Fruit fly (Drosophila melanogaster) whole organism, embryonic: Measurements from ENCODE around the gene UBL3.

ENCODE experiments used
- BEAF-32 ChIP-seq: fragments of 200-800 bp; sonication (Bioruptor generic); optimal IDR thresholded peaks from 3 replicates; lab custom pipeline; 2017; ENCODE audit warnings: missing biosample characterization, missing genetic modification characterization, mild to moderate bottlenecking, moderate library complexity, missing genetic modification reagents
- CG10267 ChIP-seq: fragments of 200-800 bp; sonication (Bioruptor generic); optimal IDR thresholded peaks from 2 replicates; lab custom pipeline; 2018; ENCODE audit warnings: missing biosample characterization, mild to moderate bottlenecking, missing genetic modification characterization, moderate library complexity
- CG11093 ChIP-seq: fragments of 200-800 bp; sonication (Bioruptor generic); IDR thresholded peaks from 3 replicates; pipeline ENCODE4 v1.3.6; 2022; ENCODE audit warnings: missing biosample characterization, missing genetic modification characterization
- CG12942 ChIP-seq: fragments of 200-800 bp; sonication (Bioruptor generic); optimal IDR thresholded peaks from 3 replicates; lab custom pipeline; 2016; ENCODE audit warnings: missing biosample characterization, missing genetic modification characterization
- CG14667 ChIP-seq: fragments of 200-800 bp; sonication (Bioruptor generic); IDR thresholded peaks from 2 replicates; pipeline ENCODE4 v1.3.6; 2022; ENCODE audit warnings: missing biosample characterization, missing genetic modification characterization
- CG1602 ChIP-seq: fragments of 200-800 bp; sonication (Bioruptor generic); optimal IDR thresholded peaks from 3 replicates; lab custom pipeline; 2016; ENCODE audit warnings: missing biosample characterization, missing genetic modification characterization
- CG16779 ChIP-seq: fragments of 200-800 bp; sonication (Bioruptor generic); IDR thresholded peaks from 2 replicates; pipeline ENCODE4 v1.3.6; 2022; ENCODE audit warnings: missing biosample characterization, missing genetic modification characterization
- CG18619 ChIP-seq: fragments of 200-800 bp; sonication (Bioruptor generic); optimal IDR thresholded peaks from 3 replicates; lab custom pipeline; 2017; ENCODE audit warnings: missing biosample characterization, mild to moderate bottlenecking, missing genetic modification characterization
- CG2875 ChIP-seq: fragments of 200-800 bp; sonication (Bioruptor generic); optimal IDR thresholded peaks from 2 replicates; lab custom pipeline; 2017; ENCODE audit warnings: missing biosample characterization, mild to moderate bottlenecking, missing genetic modification characterization, missing genetic modification reagents
- CG30431 ChIP-seq: fragments of 200-800 bp; sonication (Bioruptor generic); optimal IDR thresholded peaks from 2 replicates; lab custom pipeline; 2017; ENCODE audit warnings: missing biosample characterization, missing genetic modification characterization
- CG33213 ChIP-seq: fragments of 200-800 bp; sonication (Bioruptor generic); optimal IDR thresholded peaks from 3 replicates; lab custom pipeline; 2016; ENCODE audit warnings: missing biosample characterization, missing genetic modification characterization
- CG4282 ChIP-seq: fragments of 200-800 bp; sonication (Bioruptor generic); optimal IDR thresholded peaks from 2 replicates; lab custom pipeline; 2016; ENCODE audit warnings: missing biosample characterization, missing genetic modification characterization
- CG9609 ChIP-seq: fragments of 200-800 bp; sonication (Bioruptor generic); optimal IDR thresholded peaks from 3 replicates; lab custom pipeline; 2016; ENCODE audit warnings: missing biosample characterization, missing genetic modification characterization
- CG9797 ChIP-seq: fragments of 200-800 bp; sonication (Bioruptor generic); optimal IDR thresholded peaks from 3 replicates; lab custom pipeline; 2018; ENCODE audit warnings: missing biosample characterization, mild to moderate bottlenecking, missing genetic modification characterization
- CHES-1-like ChIP-seq: fragments of 200-800 bp; sonication (Bioruptor generic); optimal IDR thresholded peaks from 2 replicates; lab custom pipeline; 2016; ENCODE audit warnings: missing biosample characterization, missing genetic modification characterization
- Dll ChIP-seq: fragments of 200-800 bp; sonication (Bioruptor generic); IDR thresholded peaks from 4 replicates; pipeline ENCODE4 v1.3.6; 2022; ENCODE audit warnings: missing biosample characterization, missing genetic modification characterization; ENCODE audit not compliant: partially characterized antibody
- Doc2 ChIP-seq: fragments of 200-800 bp; sonication (Bioruptor generic); IDR thresholded peaks from 2 replicates; pipeline ENCODE4 v1.3.6; 2022; ENCODE audit warnings: missing biosample characterization, missing genetic modification characterization
- H15 ChIP-seq: fragments of 200-800 bp; sonication (Bioruptor generic); IDR thresholded peaks from 3 replicates; pipeline ENCODE4 v1.3.6; 2022; ENCODE audit warnings: missing biosample characterization, missing genetic modification characterization
- HLH54F ChIP-seq: fragments of 200-800 bp; sonication (Bioruptor generic); optimal IDR thresholded peaks from 3 replicates; lab custom pipeline; 2016; ENCODE audit warnings: missing biosample characterization, missing genetic modification characterization
- Hmx ChIP-seq: fragments of 200-800 bp; sonication (Bioruptor generic); optimal IDR thresholded peaks from 2 replicates; lab custom pipeline; 2016; ENCODE audit warnings: missing biosample characterization, missing genetic modification characterization
- Jarid2 ChIP-seq: fragments of 200-800 bp; sonication (Bioruptor generic); optimal IDR thresholded peaks from 3 replicates; lab custom pipeline; 2017; ENCODE audit warnings: mild to moderate bottlenecking, missing biosample characterization, missing genetic modification reagents, missing genetic modification characterization
- Kr ChIP-seq: fragments of 200-800 bp; sonication (Bioruptor generic); optimal IDR thresholded peaks from 2 replicates; lab custom pipeline; 2017; ENCODE audit warnings: missing biosample characterization, mild to moderate bottlenecking, missing genetic modification characterization
- Lpt ChIP-seq: fragments of >200 bp; optimal IDR thresholded peaks from 2 replicates; lab custom pipeline; 2018; ENCODE audit warnings: missing biosample characterization, missing genetic modification characterization
- Med ChIP-seq: fragments of 200-800 bp; sonication (Bioruptor generic); peaks from one replicate; lab custom pipeline; 2016; ENCODE audit warnings: missing biosample characterization, missing genetic modification characterization, mild to moderate bottlenecking, inconsistent platforms, moderate library complexity
- NK7.1 ChIP-seq: fragments of 200-800 bp; sonication (Bioruptor generic); optimal IDR thresholded peaks from 3 replicates; lab custom pipeline; 2016; ENCODE audit warnings: missing biosample characterization, missing genetic modification characterization
- Oli ChIP-seq: fragments of 200-800 bp; sonication (Bioruptor generic); optimal IDR thresholded peaks from 2 replicates; lab custom pipeline; 2018; ENCODE audit warnings: missing biosample characterization, mild to moderate bottlenecking, missing genetic modification characterization, moderate library complexity
- Rfx ChIP-seq: fragments of 200-800 bp; sonication (Bioruptor generic); IDR thresholded peaks from 2 replicates; pipeline ENCODE4 v1.3.6; 2022; ENCODE audit warnings: missing biosample characterization, missing genetic modification characterization
- Side ChIP-seq: fragments of 200-800 bp; sonication (Bioruptor generic); optimal IDR thresholded peaks from 2 replicates; lab custom pipeline; 2016; ENCODE audit warnings: missing biosample characterization, missing genetic modification characterization
- Sry-δ ChIP-seq: fragments of 200-800 bp; sonication (Bioruptor generic); optimal IDR thresholded peaks from 2 replicates; lab custom pipeline; 2016; ENCODE audit warnings: missing biosample characterization, missing genetic modification characterization
- Trl ChIP-seq, 3 experiments: fragments of >200 bp in 2 of 3; fragments of 200-800 bp in 1 of 3; sonication (Bioruptor generic) in 1 of 3; optimal IDR thresholded peaks; 2 replicates in 1 of 3; 3 replicates in 2 of 3; lab custom pipeline; 2016 to 2017; ENCODE audit warnings: missing biosample characterization in 1 of 3, missing genetic modification characterization in 1 of 3
- chinmo ChIP-seq: fragments of 200-800 bp; sonication (Bioruptor generic); IDR thresholded peaks from 4 replicates; pipeline ENCODE4 v1.3.6; 2022; ENCODE audit warnings: missing biosample characterization, missing genetic modification characterization; ENCODE audit not compliant: partially characterized antibody
- chm ChIP-seq: fragments of 200-800 bp; sonication (Bioruptor generic); IDR thresholded peaks from 2 replicates; pipeline ENCODE4 v1.3.6; 2022; ENCODE audit warnings: missing biosample characterization, missing genetic modification characterization
- crol ChIP-seq: fragments of 200-800 bp; sonication (Bioruptor generic); IDR thresholded peaks from 2 replicates; pipeline ENCODE4 v1.3.6; 2022; ENCODE audit warnings: missing biosample characterization, missing genetic modification characterization
- her ChIP-seq: fragments of 200-800 bp; sonication (Bioruptor generic); optimal IDR thresholded peaks from 2 replicates; lab custom pipeline; 2016; ENCODE audit warnings: missing biosample characterization, missing genetic modification characterization
- kni ChIP-seq: fragments of 200-800 bp; sonication (Bioruptor generic); optimal IDR thresholded peaks from 3 replicates; lab custom pipeline; 2017; ENCODE audit warnings: mild to moderate bottlenecking, missing biosample characterization, missing genetic modification reagents, missing genetic modification characterization
- lola ChIP-seq, 3 experiments: fragments of >200 bp in 2 of 3; fragments of 200-800 bp in 1 of 3; sonication (Bioruptor generic) in 1 of 3; optimal IDR thresholded peaks; 2 replicates each; lab custom pipeline; 2017 to 2019; ENCODE audit warnings: missing biosample characterization in 3 of 3, missing genetic modification characterization in 3 of 3, mild to moderate bottlenecking in 1 of 3, moderate library complexity in 1 of 3
- lov ChIP-seq, 2 experiments: fragments of 200-800 bp in 1 of 2; fragments of >200 bp in 1 of 2; sonication (Bioruptor generic) in 1 of 2; IDR thresholded peaks in 1 of 2; optimal IDR thresholded peaks in 1 of 2; 2 replicates in 1 of 2; 3 replicates in 1 of 2; pipeline versions ENCODE4 v1.3.6 to Lab custom; 2017 to 2022; ENCODE audit warnings: missing biosample characterization in 1 of 2, missing genetic modification characterization in 1 of 2
- luna ChIP-seq: fragments of 200-800 bp; sonication (Bioruptor generic); optimal IDR thresholded peaks from 2 replicates; lab custom pipeline; 2016; ENCODE audit warnings: missing biosample characterization, missing genetic modification characterization
- mam ChIP-seq: fragments of 200-800 bp; sonication (Bioruptor generic); optimal IDR thresholded peaks from 3 replicates; lab custom pipeline; 2016; ENCODE audit warnings: missing biosample characterization, missing genetic modification characterization
- nerfin-1 ChIP-seq: fragments of 200-800 bp; sonication (Bioruptor generic); optimal IDR thresholded peaks from 3 replicates; lab custom pipeline; 2019; ENCODE audit warnings: missing biosample characterization, mild to moderate bottlenecking, missing genetic modification characterization, moderate library complexity
- psq ChIP-seq: fragments of 200-800 bp; sonication (Bioruptor generic); optimal IDR thresholded peaks from 2 replicates; lab custom pipeline; 2017; ENCODE audit warnings: missing biosample characterization, missing genetic modification characterization
- salm ChIP-seq: fragments of 200-800 bp; sonication (Bioruptor generic); optimal IDR thresholded peaks from 2 replicates; lab custom pipeline; 2018; ENCODE audit warnings: missing biosample characterization, mild to moderate bottlenecking, missing genetic modification characterization
- schlank ChIP-seq: fragments of 200-800 bp; sonication (Bioruptor generic); optimal IDR thresholded peaks from 2 replicates; lab custom pipeline; 2018; ENCODE audit warnings: missing biosample characterization, mild to moderate bottlenecking, missing genetic modification characterization
- sens-2 ChIP-seq: fragments of 200-800 bp; sonication (Bioruptor generic); IDR thresholded peaks from 2 replicates; pipeline ENCODE4 v1.3.6; 2022; ENCODE audit warnings: missing biosample characterization, missing genetic modification characterization
- sima ChIP-seq: fragments of 200-800 bp; sonication (Bioruptor generic); optimal IDR thresholded peaks from 2 replicates; lab custom pipeline; 2016; ENCODE audit warnings: missing biosample characterization, missing genetic modification characterization
- slbo ChIP-seq: fragments of 200-800 bp; sonication (Bioruptor generic); IDR thresholded peaks from 2 replicates; pipeline ENCODE4 v1.3.6; 2022; ENCODE audit warnings: missing biosample characterization, missing genetic modification characterization
- slou ChIP-seq: fragments of 200-800 bp; sonication (Bioruptor generic); optimal IDR thresholded peaks from 3 replicates; lab custom pipeline; 2016; ENCODE audit warnings: missing biosample characterization, missing genetic modification characterization
- tna ChIP-seq: fragments of 200-800 bp; sonication (Bioruptor generic); IDR thresholded peaks from 2 replicates; pipeline ENCODE4 v1.3.6; 2022; ENCODE audit warnings: missing biosample characterization, missing genetic modification characterization; ENCODE audit not compliant: partially characterized antibody
- ttk ChIP-seq: fragments of 200-800 bp; sonication (Bioruptor generic); IDR thresholded peaks from 2 replicates; pipeline ENCODE4 v2.1.2; 2022; ENCODE audit warnings: missing biosample characterization, missing genetic modification characterization
- zf30C ChIP-seq: fragments of 200-800 bp; sonication (Bioruptor generic); optimal IDR thresholded peaks from 3 replicates; lab custom pipeline; 2018; ENCODE audit warnings: missing biosample characterization, mild to moderate bottlenecking, missing genetic modification characterization

The UBL3 gene

DNA sequence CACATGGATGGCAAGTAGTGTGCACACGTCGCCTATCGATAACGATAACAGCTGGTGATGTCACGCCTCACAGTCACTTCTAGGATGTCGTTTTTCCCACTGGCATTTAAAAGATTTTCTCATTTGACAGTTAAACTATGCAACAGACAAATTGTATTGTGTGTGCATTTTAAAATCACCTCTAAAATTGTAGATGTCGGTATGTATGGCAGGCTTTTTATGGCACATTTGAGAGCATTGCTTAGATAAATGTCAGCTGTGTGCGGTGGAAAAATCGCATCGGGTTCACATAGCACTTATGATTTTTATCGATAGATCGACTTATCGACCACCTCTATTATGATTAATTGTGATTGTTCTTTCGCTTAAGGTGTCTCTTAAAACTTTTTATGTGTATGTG is 8.8 kb downstream of the UBL3 start, which contains the start of the genes ArgRS and CG8578 (continued):
- peak; percentile 16 for TF ChIP-seq CG9797 (GFP tag; lab: Kevin White, UChicago)
- no peak for TF ChIP-seq Trl (optimal IDR thresholded peaks at IDR 0.05; lab: Kevin White, UChicago)
- TF ChIP-seq Trl (GFP tag; optimal IDR thresholded peaks at IDR 0.05; lab: Kevin White, UChicago): peak; percentile 82
- TF ChIP-seq Oli (tag; lab: Kevin White, UChicago): no peak
- TF ChIP-seq Med (GFP tag; lab: Kevin White, UChicago): peak; percentile 97
- peak; percentile 48 for TF ChIP-seq NK7.1 (GFP tag; lab: Kevin White, UChicago)
- peak; percentile 72 for TF ChIP-seq slbo
- TF ChIP-seq Kr: no peak
- peak; percentile 59 for TF ChIP-seq slou (GFP tag; lab: Kevin White, UChicago)
- no peak for TF ChIP-seq psq (GFP tag; lab: Kevin White, UChicago)
- no peak for TF ChIP-seq CG16779
- TF ChIP-seq ttk (GFP tag; lab: Robert Waterston, UW): 0 out of 2 replicates have a peak, but pooled peaks have one; percentile 61
- peak; percentile 52 for TF ChIP-seq CHES-1-like (GFP tag; lab: Kevin White, UChicago)
- peak; percentile 23 for TF ChIP-seq nerfin-1
- no peak for TF ChIP-seq CG1602
- no peak for TF ChIP-seq CG18619
- TF ChIP-seq CG2875 (GFP tag; lab: Kevin White, UChicago): no peak
- TF ChIP-seq lola (GFP tag; optimal IDR thresholded peaks at IDR 0.05; lab: Kevin White, UChicago): peak in 1 of 3 experiments; percentile 26
- TF ChIP-seq CG11093 (GFP tag; lab: Robert Waterston, UW): peak; percentile 71; the same call in 2 of the 3 replicates
- TF ChIP-seq mam (GFP tag; lab: Kevin White, UChicago): peak; percentile 91
- TF ChIP-seq CG4282: no peak
- TF ChIP-seq chinmo: peak; percentile 72; the same call in 2 of the 4 replicates
- TF ChIP-seq lov (optimal IDR thresholded peaks at IDR 0.05; lab: Kevin White, UChicago): no peak
- TF ChIP-seq lov (GFP tag; IDR thresholded peaks at IDR 0.05; lab: Robert Waterston, UW): no peak; the same call in 2 of the 3 replicates
- no peak for TF ChIP-seq Hmx (GFP tag; lab: Kevin White, UChicago)
- peak; percentile 6 for TF ChIP-seq CG9609 (GFP tag; lab: Kevin White, UChicago)
- no peak for TF ChIP-seq Doc2 (GFP tag; lab: Robert Waterston, UW)
- TF ChIP-seq BEAF-32: peak; percentile 93
- TF ChIP-seq crol: no peak
- TF ChIP-seq CG10267 (tag; lab: Kevin White, UChicago): peak; percentile 23
- no peak for TF ChIP-seq kni (GFP tag; lab: Kevin White, UChicago)
- no peak for TF ChIP-seq CG33213 (GFP tag; lab: Kevin White, UChicago)
- TF ChIP-seq salm (tag; lab: Kevin White, UChicago): no peak
- peak; percentile 67; the same call in 1 of the 2 replicates for TF ChIP-seq tna (GFP tag; lab: Robert Waterston, UW)
- peak; percentile 57 for TF ChIP-seq luna (GFP tag; lab: Kevin White, UChicago)
- TF ChIP-seq sens-2 (GFP tag; lab: Robert Waterston, UW): no peak
- TF ChIP-seq HLH54F (GFP tag; lab: Kevin White, UChicago): peak; percentile 57
- TF ChIP-seq Sry-δ (GFP tag; lab: Kevin White, UChicago): peak; percentile 94
- TF ChIP-seq CG12942 (GFP tag; lab: Kevin White, UChicago): peak; percentile 29
- no peak for TF ChIP-seq CG30431 (GFP tag; lab: Kevin White, UChicago)
- peak; percentile 83 for TF ChIP-seq Rfx
- peak; percentile 29 for TF ChIP-seq sima (GFP tag; lab: Kevin White, UChicago)
- TF ChIP-seq zf30C: no peak
- TF ChIP-seq CG14667: no peak; the same call in 1 of the 2 replicates
- no peak for TF ChIP-seq H15 (GFP tag; lab: Robert Waterston, UW)
- no peak for TF ChIP-seq chm (GFP tag; lab: Robert Waterston, UW)
- peak; percentile 26 for TF ChIP-seq schlank (tag; lab: Kevin White, UChicago)
- TF ChIP-seq Dll (GFP tag; lab: Robert Waterston, UW): peak; percentile 85
- TF ChIP-seq Jarid2 (GFP tag; lab: Kevin White, UChicago): no peak
- TF ChIP-seq Side (GFP tag; lab: Kevin White, UChicago): peak; percentile 80
- TF ChIP-seq her (GFP tag; lab: Kevin White, UChicago): peak; percentile 17
- TF ChIP-seq Lpt: no peak
